Worm (Caenorhabditis elegans): ENCODE results near the gene C39B5.5.

Gene C39B5.5

ce11 chrIII:2243617-2244016 lies 35.7 kb downstream of the C39B5.5 start:
- TF ChIP-seq dpl-1 (GFP tag; optimal IDR thresholded peaks at IDR 0.05) (no peak), irx-1 (tag; optimal IDR thresholded peaks at IDR 0.05) (no peak), vab-15 (tag; optimal IDR thresholded peaks at IDR 0.05) (no peak), mab-9 (GFP tag; IDR thresholded peaks at IDR 0.05) (no peak), lin-13 (GFP tag; optimal IDR thresholded peaks at IDR 0.05) (no peak), C16A3.4 (tag; optimal IDR thresholded peaks at IDR 0.05) (no peak), F16B12.6 (tag; optimal IDR thresholded peaks at IDR 0.05) (no peak), egl-27 (tag; optimal IDR thresholded peaks at IDR 0.05) (no peak), nhr-11 (tag; optimal IDR thresholded peaks at IDR 0.05) (no peak), nhr-28 (tag; optimal IDR thresholded peaks at IDR 0.05) (no peak), nhr-19 (GFP tag; conservative IDR thresholded peaks at IDR 0.05) (no peak), lir-3 (tag; optimal IDR thresholded peaks at IDR 0.05; ENCODE audit: poor library complexity) (no peak)

- TF ChIP-seq lin-35 (GFP tag; optimal IDR thresholded peaks at IDR 0.05), result no peak
- TF ChIP-seq unc-130 (tag; optimal IDR thresholded peaks at IDR 0.05), result no peak
- no peak for TF ChIP-seq aly-2 (tag; optimal IDR thresholded peaks at IDR 0.05)
- TF ChIP-seq isw-1 (GFP tag; IDR thresholded peaks at IDR 0.05), result no peak
- no peak for TF ChIP-seq nhr-19 (GFP tag; conservative IDR thresholded peaks at IDR 0.05)
- TF ChIP-seq nhr-237 (tag; optimal IDR thresholded peaks at IDR 0.05), result no peak
- no peak for TF ChIP-seq ztf-11 (tag; optimal IDR thresholded peaks at IDR 0.05)
- TF ChIP-seq nhr-84 (tag; optimal IDR thresholded peaks at IDR 0.05), result no peak
- no peak for TF ChIP-seq elt-2 (tag; optimal IDR thresholded peaks at IDR 0.05)
- no peak for TF ChIP-seq ces-1 (GFP tag; optimal IDR thresholded peaks at IDR 0.05)
- TF ChIP-seq vab-15 (tag; optimal IDR thresholded peaks at IDR 0.05), result no peak
- TF ChIP-seq egl-27 (tag; optimal IDR thresholded peaks at IDR 0.05), result no peak
- TF ChIP-seq tlp-1 (tag; optimal IDR thresholded peaks at IDR 0.05), result no peak
- TF ChIP-seq nhr-12 (tag; optimal IDR thresholded peaks at IDR 0.05), result no peak
- no peak for TF ChIP-seq nhr-11 (tag; optimal IDR thresholded peaks at IDR 0.05)
These were observed 37.8 kb downstream of the C39B5.5 start, which contains the start of gene srd-67 for ce11 chrIII:2245727-2246126. TSS of gene srd-67 (minus strand) at chrIII:2245827.

ce11 chrIII:2251348-2251747 lies 43.4 kb downstream of the C39B5.5 start, which contains the start of gene fbxa-7:
TSS of gene fbxa-7 (minus strand) at chrIII:2251448.
- TF ChIP-seq ceh-8 (GFP tag; optimal IDR thresholded peaks at IDR 0.05) (no peak), elt-3 (tag; optimal IDR thresholded peaks at IDR 0.05) (no peak)

ce11 chrIII:2253027-2253499 lies 45.1 kb downstream of the C39B5.5 start, which contains the start of gene fbxa-73:
TSS of gene fbxa-73 (plus strand) at chrIII:2253449.
- no peak for TF ChIP-seq lin-14 (GFP tag; optimal IDR thresholded peaks at IDR 0.05)
- no peak for TF ChIP-seq rnt-1 (tag; optimal IDR thresholded peaks at IDR 0.05)
- peak; percentile 71 for TF ChIP-seq elt-2 (tag; optimal IDR thresholded peaks at IDR 0.05)
- TF ChIP-seq pqm-1 (tag; optimal IDR thresholded peaks at IDR 0.05), result peak; percentile 62

- TF ChIP-seq hlh-17 (GFP tag; optimal IDR thresholded peaks at IDR 0.05; ENCODE audit: borderline replicate concordance), result no peak
These were observed 47.6 kb downstream of the C39B5.5 start, which contains the start of gene fbxa-71 for ce11 chrIII:2255522-2255921. TSS of gene fbxa-71 (plus strand) at chrIII:2255822.

- no peak for TF ChIP-seq efl-1 (optimal IDR thresholded peaks at IDR 0.05)
- peak in 1 of 2 experiments; percentile 52 for TF ChIP-seq efl-1 (GFP tag; optimal IDR thresholded peaks at IDR 0.05 in 1 of 2)
- TF ChIP-seq irx-1 (tag; optimal IDR thresholded peaks at IDR 0.05), result no peak
These were observed 50.9 kb downstream of the C39B5.5 start, which contains the start of gene fbxa-43 for ce11 chrIII:2258863-2259262. TSS of gene fbxa-43 (minus strand) at chrIII:2258963.
